Fruit fly (Drosophila melanogaster): Measurements from ENCODE around the gene CG5078.

Gene CG5078

DNA sequence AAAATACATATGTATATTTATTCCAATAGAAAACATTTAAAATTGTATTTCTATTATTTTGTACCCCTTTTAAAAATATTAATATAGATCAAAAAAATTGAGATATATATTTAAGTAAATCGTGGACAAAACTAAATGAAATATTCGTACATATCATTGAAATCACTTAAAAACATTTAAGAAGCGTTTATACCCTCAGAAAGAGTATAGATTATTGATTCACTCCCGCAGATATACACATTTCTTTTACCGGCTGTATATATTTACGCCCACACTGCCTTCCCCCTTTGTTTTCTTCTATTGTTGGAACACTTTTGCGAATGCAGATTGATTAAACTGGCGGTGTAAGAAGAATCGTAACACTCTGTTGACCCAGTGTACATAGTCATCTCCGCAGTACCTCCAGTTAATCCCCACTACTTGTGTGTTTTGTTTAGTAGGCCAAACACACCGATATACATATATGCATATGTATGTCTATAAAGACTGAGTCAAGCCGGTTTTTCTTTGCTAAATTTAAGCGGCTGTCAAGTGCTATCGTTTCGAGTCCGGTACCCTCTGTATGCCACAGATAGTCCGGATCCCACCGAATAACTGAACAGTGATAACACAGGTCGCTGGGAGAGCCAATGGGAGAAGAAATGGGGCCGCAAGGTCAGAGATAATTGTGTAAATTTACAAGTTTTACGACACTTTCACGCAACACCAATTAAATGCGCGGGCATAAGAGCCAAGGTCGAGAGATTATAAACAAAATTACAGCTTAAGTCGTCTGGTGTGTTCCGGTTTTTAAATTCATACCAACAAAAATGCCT lies 34.1 kb upstream of the CG5078 start (continued):
- TF ChIP-seq Sox15 (GFP tag; optimal IDR thresholded peaks at IDR 0.05): no peak
- TF ChIP-seq Lpt (GFP tag; optimal IDR thresholded peaks at IDR 0.05): peak; percentile 23
- TF ChIP-seq Ets96B (tag; optimal IDR thresholded peaks at IDR 0.05): no peak

DNA sequence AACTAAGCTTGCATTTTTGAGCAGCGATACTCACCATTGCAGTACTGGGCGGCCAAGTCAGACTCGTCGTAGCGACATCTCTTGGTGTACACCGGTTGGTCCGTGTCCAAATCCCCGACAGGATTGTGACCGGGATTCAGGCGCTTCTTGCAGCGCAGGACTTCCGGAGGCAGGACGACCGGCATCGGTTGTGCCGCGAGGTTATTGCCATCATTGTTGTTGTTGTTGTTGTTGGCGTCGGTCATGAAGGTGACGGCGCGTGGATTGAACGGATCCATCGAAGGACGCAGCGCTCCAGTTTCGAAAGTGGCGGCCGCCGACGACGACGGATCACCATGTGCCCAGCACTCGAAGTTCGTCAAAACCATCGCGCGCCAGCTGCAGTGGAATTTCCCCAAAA lies 33.2 kb upstream of the CG5078 start:
- no peak for TF ChIP-seq topi (GFP tag; optimal IDR thresholded peaks at IDR 0.05)
- TF ChIP-seq CG11294 (GFP tag; IDR thresholded peaks at IDR 0.05): no peak
- TF ChIP-seq CG3919 (GFP tag; optimal IDR thresholded peaks at IDR 0.05): no peak
- no peak for TF ChIP-seq Sox102F (GFP tag; optimal IDR thresholded peaks at IDR 0.05)
- no peak for TF ChIP-seq CG7368 (GFP tag; optimal IDR thresholded peaks at IDR 0.05)
- no peak for TF ChIP-seq acj6 (GFP tag; optimal IDR thresholded peaks at IDR 0.05)
- TF ChIP-seq spab (GFP tag; optimal IDR thresholded peaks at IDR 0.05): no peak
- no peak for TF ChIP-seq Lpt (GFP tag; optimal IDR thresholded peaks at IDR 0.05)
- TF ChIP-seq Blimp-1 (GFP tag; optimal IDR thresholded peaks at IDR 0.05): no peak
- TF ChIP-seq achi (GFP tag; optimal IDR thresholded peaks at IDR 0.05): no peak
- no peak for TF ChIP-seq esn (GFP tag; optimal IDR thresholded peaks at IDR 0.05)
- no peak for TF ChIP-seq Ets96B (tag; optimal IDR thresholded peaks at IDR 0.05)
- TF ChIP-seq CG10669 (GFP tag; optimal IDR thresholded peaks at IDR 0.05): no peak
- TF ChIP-seq net (GFP tag; optimal IDR thresholded peaks at IDR 0.05): no peak
- no peak for TF ChIP-seq Met (GFP tag; optimal IDR thresholded peaks at IDR 0.05)

DNA sequence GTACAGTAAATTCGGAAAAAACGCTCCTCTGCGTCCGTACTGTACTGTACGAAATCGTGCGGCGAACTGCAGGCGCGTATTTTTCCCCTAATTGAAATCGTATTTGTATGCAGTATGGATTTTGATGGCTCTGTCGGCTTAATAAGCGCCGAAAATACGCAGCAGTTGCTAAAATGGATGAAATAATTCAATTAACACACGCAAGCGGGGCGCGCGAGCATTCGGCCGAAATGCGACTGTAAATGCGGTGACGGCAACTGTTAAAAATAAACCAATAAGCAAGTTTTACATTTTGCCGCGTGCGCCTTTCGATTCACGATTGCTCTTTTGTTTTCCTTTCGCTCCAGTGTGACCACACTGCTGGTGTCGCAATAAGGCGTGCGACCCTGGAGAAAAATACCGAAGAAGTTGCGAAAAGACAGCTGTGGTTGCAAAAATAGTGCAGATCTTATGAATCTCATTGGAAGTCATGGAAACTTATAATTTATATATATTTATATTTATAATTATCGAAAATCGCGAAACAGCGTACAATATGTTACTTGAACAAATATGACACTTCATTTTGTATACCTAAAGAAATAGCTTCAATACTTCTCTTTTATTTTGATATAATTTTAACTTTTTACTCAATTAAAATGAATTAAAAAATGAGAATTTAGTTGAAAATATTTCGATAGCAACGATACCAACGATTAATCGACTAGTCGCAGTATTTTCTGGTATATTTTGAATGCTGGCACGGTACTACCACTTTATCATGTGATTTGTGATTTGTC lies 32.6 kb upstream of the CG5078 start, which contains the start of the genes CG32428 and CG5969:
Gene CG32428 (minus strand): TSS at position 703 of the 779 bp plus-strand sequence.
Gene CG5969 (plus strand): TSS at position 763 of the 779 bp plus-strand sequence.
- TF ChIP-seq CG9139 (GFP tag; optimal IDR thresholded peaks at IDR 0.05) (no peak), Eip75B (GFP tag; optimal IDR thresholded peaks at IDR 0.05) (peak; percentile 45), CG34406 (GFP tag; optimal IDR thresholded peaks at IDR 0.05) (peak; percentile 80), Met (GFP tag; optimal IDR thresholded peaks at IDR 0.05) (peak; percentile 47), Hr38 (GFP tag; optimal IDR thresholded peaks at IDR 0.05) (no peak), Smox (GFP tag; optimal IDR thresholded peaks at IDR 0.05) (peak; percentile 50), dsx (GFP tag; optimal IDR thresholded peaks at IDR 0.05; ENCODE audit: poor library complexity, severe bottlenecking) (peak; percentile 64), CG16779 (tag; optimal IDR thresholded peaks at IDR 0.05) (peak; percentile 42), CG15336 (GFP tag; IDR thresholded peaks at IDR 0.05) (peak; percentile 83), achi (GFP tag; optimal IDR thresholded peaks at IDR 0.05) (peak; percentile 81), CG6163 (GFP tag; IDR thresholded peaks at IDR 0.05) (peak; percentile 88), CG11902 (GFP tag; optimal IDR thresholded peaks at IDR 0.05) (peak; percentile 58), dac (GFP tag; optimal IDR thresholded peaks at IDR 0.05) (peak; percentile 16), CG10631 (GFP tag; optimal IDR thresholded peaks at IDR 0.05) (peak; percentile 79), salr (GFP tag; optimal IDR thresholded peaks at IDR 0.05) (peak; percentile 27 to 52), CG7368 (GFP tag; optimal IDR thresholded peaks at IDR 0.05) (peak; percentile 61), CG11294 (GFP tag; IDR thresholded peaks at IDR 0.05) (peak; percentile 53), cyc (GFP tag; optimal IDR thresholded peaks at IDR 0.05) (peak; percentile 53), CG8632 (GFP tag; optimal IDR thresholded peaks at IDR 0.05) (peak; percentile 75), net (GFP tag; optimal IDR thresholded peaks at IDR 0.05) (peak; percentile 57), CG3919 (GFP tag; optimal IDR thresholded peaks at IDR 0.05) (peak; percentile 74), vri (GFP tag; optimal IDR thresholded peaks at IDR 0.05) (peak; percentile 65), Sox14 (GFP tag; optimal IDR thresholded peaks at IDR 0.05) (peak; percentile 64), Eip93F (GFP tag; optimal IDR thresholded peaks at IDR 0.05) (peak; percentile 64), CG11762 (GFP tag; optimal IDR thresholded peaks at IDR 0.05; ENCODE audit: insufficient read depth) (peak; percentile 41), fkh (GFP tag; optimal IDR thresholded peaks at IDR 0.05) (peak; percentile 61), CG4318 (GFP tag; optimal IDR thresholded peaks at IDR 0.05) (peak; percentile 68), Gug (GFP tag; IDR thresholded peaks at IDR 0.05) (peak; percentile 71), CG3032 (tag; optimal IDR thresholded peaks at IDR 0.05) (peak; percentile 84), Hr4 (GFP tag; optimal IDR thresholded peaks at IDR 0.05) (peak; percentile 62), Ets21C (GFP tag; optimal IDR thresholded peaks at IDR 0.05) (peak; percentile 34), lz (GFP tag; optimal IDR thresholded peaks at IDR 0.05) (peak; percentile 45), CG8119 (GFP tag; IDR thresholded peaks at IDR 0.05) (no peak; the same call in 2 of the 3 replicates), CG10669 (GFP tag; optimal IDR thresholded peaks at IDR 0.05) (peak; percentile 71), eg (GFP tag; IDR thresholded peaks at IDR 0.05) (peak; percentile 90)
